Fruit fly (Drosophila melanogaster) whole organism, adult: ENCODE measurements around the gene CG9747.

ENCODE experiments used
- CG11617 ChIP-seq: fragments of 200-800 bp; sonication (Bioruptor generic); optimal IDR thresholded peaks from 2 replicates; lab custom pipeline; 2017; ENCODE audit warnings: mild to moderate bottlenecking, missing biosample characterization, missing genetic modification reagents, missing genetic modification characterization
- CG12768 ChIP-seq: fragments of 200-800 bp; sonication (Bioruptor generic); optimal IDR thresholded peaks from 2 replicates; lab custom pipeline; 2017; ENCODE audit warnings: missing biosample characterization, missing genetic modification characterization, mild to moderate bottlenecking, moderate library complexity, missing genetic modification reagents
- CG14711 ChIP-seq: fragments of 200-800 bp; sonication (Bioruptor generic); optimal IDR thresholded peaks from 2 replicates; lab custom pipeline; 2018; ENCODE audit warnings: missing biosample characterization, mild to moderate bottlenecking, missing genetic modification characterization, moderate library complexity
- CG1620 ChIP-seq: fragments of 200-800 bp; sonication (Bioruptor generic); optimal IDR thresholded peaks from 2 replicates; lab custom pipeline; 2016; ENCODE audit warnings: missing biosample characterization, missing genetic modification characterization
- CG33017 ChIP-seq: fragments of 200-800 bp; sonication (Bioruptor generic); optimal IDR thresholded peaks from 2 replicates; lab custom pipeline; 2018; ENCODE audit warnings: missing biosample characterization, mild to moderate bottlenecking, missing genetic modification characterization, moderate library complexity
- CG5204 ChIP-seq: fragments of 200-800 bp; sonication (Bioruptor generic); optimal IDR thresholded peaks from 2 replicates; lab custom pipeline; 2016; ENCODE audit warnings: missing biosample characterization, missing genetic modification characterization
- CG7045 ChIP-seq: fragments of 200-800 bp; sonication (Bioruptor generic); optimal IDR thresholded peaks from 2 replicates; lab custom pipeline; 2017; ENCODE audit warnings: missing biosample characterization, mild to moderate bottlenecking, missing genetic modification characterization
- CG7101 ChIP-seq: fragments of 200-800 bp; sonication (Bioruptor generic); optimal IDR thresholded peaks from 2 replicates; lab custom pipeline; 2018; ENCODE audit warnings: missing biosample characterization, mild to moderate bottlenecking, missing genetic modification characterization, moderate library complexity
- Clk ChIP-seq: fragments of 200-800 bp; sonication (Bioruptor generic); optimal IDR thresholded peaks from 2 replicates; lab custom pipeline; 2017; ENCODE audit warnings: missing biosample characterization, missing genetic modification characterization
- Crg-1 ChIP-seq: fragments of 200-800 bp; sonication (Bioruptor generic); optimal IDR thresholded peaks from 2 replicates; lab custom pipeline; 2016; ENCODE audit warnings: missing biosample characterization, missing genetic modification characterization
- Hr96 ChIP-seq: fragments of 200-800 bp; sonication (Bioruptor generic); optimal IDR thresholded peaks from 2 replicates; lab custom pipeline; 2016; ENCODE audit warnings: missing biosample characterization, missing genetic modification characterization
- Mnt ChIP-seq: fragments of 200-800 bp; sonication (Bioruptor generic); optimal IDR thresholded peaks from 2 replicates; lab custom pipeline; 2016; ENCODE audit warnings: missing biosample characterization, mild to moderate bottlenecking, missing genetic modification characterization
- bab1 ChIP-seq: fragments of 200-800 bp; sonication (Bioruptor generic); optimal IDR thresholded peaks from 3 replicates; lab custom pipeline; 2019; ENCODE audit warnings: missing biosample characterization, mild to moderate bottlenecking, missing genetic modification characterization, moderate library complexity
- cic ChIP-seq: fragments of 200-800 bp; sonication (Bioruptor generic); optimal IDR thresholded peaks from 2 replicates; lab custom pipeline; 2017; ENCODE audit warnings: missing biosample characterization, mild to moderate bottlenecking, missing genetic modification characterization, moderate library complexity
- cnc ChIP-seq, 2 experiments: fragments of >200 bp; optimal IDR thresholded peaks; 2 replicates each; lab custom pipeline; 2017
- kay ChIP-seq: fragments of 200-800 bp; sonication (Bioruptor generic); peaks from one replicate; lab custom pipeline; 2016; ENCODE audit warnings: missing biosample characterization, missing genetic modification characterization, borderline replicate concordance
- ovo ChIP-seq: fragments of 200-800 bp; sonication (Bioruptor generic); optimal IDR thresholded peaks from 2 replicates; lab custom pipeline; 2016; ENCODE audit warnings: missing biosample characterization, missing genetic modification characterization
- pad ChIP-seq: fragments of 200-800 bp; sonication (Bioruptor generic); optimal IDR thresholded peaks from 3 replicates; lab custom pipeline; 2017; ENCODE audit warnings: missing biosample characterization, missing genetic modification characterization, mild to moderate bottlenecking, moderate library complexity, missing genetic modification reagents
- tj ChIP-seq: fragments of 200-800 bp; sonication (Bioruptor generic); optimal IDR thresholded peaks from 3 replicates; lab custom pipeline; 2017; ENCODE audit warnings: missing biosample characterization, mild to moderate bottlenecking, missing genetic modification characterization, moderate library complexity
- toe ChIP-seq: fragments of 200-800 bp; sonication (Bioruptor generic); optimal IDR thresholded peaks from 2 replicates; lab custom pipeline; 2016; ENCODE audit warnings: missing biosample characterization, missing genetic modification characterization

CG9747 gene

DNA sequence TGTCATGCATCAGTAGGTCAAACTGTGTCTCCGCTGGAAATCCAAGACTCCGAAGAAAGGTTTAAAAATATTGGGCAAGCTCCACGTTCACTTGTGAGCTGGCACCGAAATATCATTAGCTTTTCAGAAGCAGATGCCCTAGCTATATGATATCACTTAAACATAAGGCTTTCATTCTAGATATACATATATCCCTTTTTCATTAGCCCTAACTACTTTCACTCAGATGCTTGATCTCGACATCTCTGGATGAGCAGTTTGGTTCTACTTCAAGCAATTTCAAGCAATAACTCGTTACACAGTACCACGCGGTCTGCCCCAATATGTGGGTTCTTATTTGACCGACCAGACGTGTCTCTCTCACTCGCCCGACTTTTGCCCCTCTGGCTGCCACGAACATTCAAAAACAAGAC is 416 bp upstream of the CG9747 start:
- TF ChIP-seq tj (GFP tag; lab: Kevin White, UChicago): peak; percentile 46
- no peak for TF ChIP-seq ovo
- no peak for TF ChIP-seq CG12768 (GFP tag; lab: Kevin White, UChicago)

DNA sequence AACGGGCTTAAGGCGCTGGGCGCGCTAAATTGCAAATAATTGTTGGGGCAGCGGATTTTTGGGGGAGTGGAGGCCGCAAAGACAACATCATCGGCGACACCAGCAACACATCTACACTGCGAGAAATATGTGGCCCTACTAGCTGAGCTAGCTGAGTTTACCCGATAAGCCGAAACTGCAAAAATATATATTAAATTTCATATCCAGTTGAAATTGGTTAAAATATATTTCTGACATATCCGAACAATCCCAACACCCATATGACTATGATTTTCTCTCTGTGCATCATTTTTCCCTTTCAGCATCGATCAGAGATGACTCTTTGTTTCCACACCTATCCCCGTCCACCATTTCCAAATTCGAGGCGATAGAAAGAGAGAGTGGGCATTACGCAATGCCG is 1.2 kb downstream of the CG9747 start:
- TF ChIP-seq CG12768 (GFP tag; lab: Kevin White, UChicago) (no peak), CG7045 (GFP tag; lab: Kevin White, UChicago) (no peak), bab1 (GFP tag; lab: Kevin White, UChicago) (no peak), CG33017 (no peak), CG14711 (tag; lab: Kevin White, UChicago) (no peak), Mnt (GFP tag; lab: Kevin White, UChicago) (no peak), CG11617 (GFP tag; lab: Kevin White, UChicago) (no peak), ovo (no peak), tj (GFP tag; lab: Kevin White, UChicago) (no peak), CG7101 (tag; lab: Kevin White, UChicago) (no peak), CG1620 (no peak), toe (GFP tag; lab: Kevin White, UChicago) (no peak), pad (GFP tag; lab: Kevin White, UChicago) (no peak), Clk (GFP tag; lab: Kevin White, UChicago) (no peak)

DNA sequence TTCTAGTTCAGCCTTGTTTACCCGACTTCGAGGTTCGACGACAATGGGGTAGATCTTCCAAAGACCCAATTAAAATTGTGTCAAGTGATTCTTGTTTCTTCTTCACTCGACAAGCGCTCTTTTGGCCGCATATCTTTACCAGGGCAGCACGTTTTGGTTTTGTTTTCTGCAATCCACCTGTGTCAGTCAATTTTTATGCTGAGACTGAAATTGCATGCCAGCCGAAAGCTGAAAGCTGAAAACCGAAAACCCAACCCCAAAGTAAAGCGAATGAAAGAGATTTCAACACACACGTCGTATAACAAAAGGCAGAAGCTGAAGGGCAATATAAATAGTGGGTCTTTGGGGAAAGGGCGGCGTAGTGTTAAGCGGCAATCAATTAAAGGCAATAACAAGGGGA is 1.7 kb downstream of the CG9747 start:
- TF ChIP-seq tj (GFP tag; lab: Kevin White, UChicago) (peak; percentile 99), CG11617 (GFP tag; lab: Kevin White, UChicago) (no peak)

DNA sequence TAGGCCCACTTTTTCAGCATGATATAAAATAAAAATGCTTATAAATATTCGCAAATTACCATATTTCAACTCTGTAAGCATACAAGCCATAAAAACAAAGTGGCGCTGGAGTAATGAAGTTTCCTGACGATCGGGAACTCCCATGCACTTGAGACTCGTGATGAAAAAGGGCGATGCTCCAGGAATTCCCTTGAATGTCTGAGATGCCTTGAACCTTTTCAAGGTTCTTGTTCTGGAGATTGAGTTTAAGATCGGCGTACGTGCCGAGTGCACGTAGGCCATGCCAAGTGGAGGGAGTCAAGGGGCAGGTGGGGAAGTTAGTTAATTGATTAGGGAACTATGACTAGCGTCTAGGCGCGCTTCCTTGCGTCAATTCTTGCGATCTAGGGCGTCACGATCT is 7.2 kb downstream of the CG9747 start:
- TF ChIP-seq Hr96 (GFP tag; lab: Kevin White, UChicago) (no peak), bab1 (GFP tag; lab: Kevin White, UChicago) (no peak), ovo (no peak), CG7101 (tag; lab: Kevin White, UChicago) (no peak), CG12768 (GFP tag; lab: Kevin White, UChicago) (no peak), Clk (GFP tag; lab: Kevin White, UChicago) (no peak), CG7045 (GFP tag; lab: Kevin White, UChicago) (no peak), CG11617 (GFP tag; lab: Kevin White, UChicago) (no peak), pad (GFP tag; lab: Kevin White, UChicago) (no peak), CG14711 (tag; lab: Kevin White, UChicago) (no peak), toe (GFP tag; lab: Kevin White, UChicago) (no peak), cnc (optimal IDR thresholded peaks at IDR 0.05; lab: Kevin White, UChicago) (no peak), CG33017 (no peak), tj (GFP tag; lab: Kevin White, UChicago) (no peak), CG5204 (GFP tag; lab: Kevin White, UChicago) (no peak), Crg-1 (no peak), Mnt (GFP tag; lab: Kevin White, UChicago) (no peak), CG1620 (no peak)

DNA sequence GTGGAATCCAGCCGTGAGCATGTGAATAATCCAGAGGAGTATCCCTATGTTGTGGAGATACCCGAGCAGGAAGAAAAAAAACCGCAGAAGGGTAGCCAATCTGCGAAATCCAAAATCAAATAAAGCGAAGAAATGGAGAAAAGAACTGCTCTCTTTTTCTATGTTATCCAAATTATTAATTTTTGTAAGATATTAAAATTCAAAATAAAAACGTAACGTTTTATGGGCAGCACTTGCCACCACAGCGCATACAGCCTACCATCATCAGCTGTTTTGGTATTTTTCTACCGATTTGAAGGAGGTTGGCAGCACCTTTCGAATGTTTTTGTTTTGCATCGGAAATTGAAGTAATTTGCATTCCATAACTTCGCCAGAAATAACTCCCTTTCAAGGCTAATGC is 11.1 kb downstream of the CG9747 start, which contains the start of gene Bet5:
Gene Bet5 (plus strand): TSS at position 299 of the 400 bp plus-strand sequence.
- no peak for TF ChIP-seq ovo
- no peak for TF ChIP-seq CG11617 (GFP tag; lab: Kevin White, UChicago)
- TF ChIP-seq cic (GFP tag; lab: Kevin White, UChicago): no peak
- TF ChIP-seq Crg-1: no peak
- TF ChIP-seq CG7045 (GFP tag; lab: Kevin White, UChicago): no peak
- no peak for TF ChIP-seq CG14711 (tag; lab: Kevin White, UChicago)
- TF ChIP-seq Mnt (GFP tag; lab: Kevin White, UChicago): no peak
- no peak for TF ChIP-seq tj (GFP tag; lab: Kevin White, UChicago)
- TF ChIP-seq Hr96 (GFP tag; lab: Kevin White, UChicago): no peak
- no peak for TF ChIP-seq CG7101 (tag; lab: Kevin White, UChicago)
- no peak for TF ChIP-seq CG33017
- TF ChIP-seq toe (GFP tag; lab: Kevin White, UChicago): no peak
- TF ChIP-seq cnc (optimal IDR thresholded peaks at IDR 0.05; lab: Kevin White, UChicago): no peak
- no peak for TF ChIP-seq CG1620

DNA sequence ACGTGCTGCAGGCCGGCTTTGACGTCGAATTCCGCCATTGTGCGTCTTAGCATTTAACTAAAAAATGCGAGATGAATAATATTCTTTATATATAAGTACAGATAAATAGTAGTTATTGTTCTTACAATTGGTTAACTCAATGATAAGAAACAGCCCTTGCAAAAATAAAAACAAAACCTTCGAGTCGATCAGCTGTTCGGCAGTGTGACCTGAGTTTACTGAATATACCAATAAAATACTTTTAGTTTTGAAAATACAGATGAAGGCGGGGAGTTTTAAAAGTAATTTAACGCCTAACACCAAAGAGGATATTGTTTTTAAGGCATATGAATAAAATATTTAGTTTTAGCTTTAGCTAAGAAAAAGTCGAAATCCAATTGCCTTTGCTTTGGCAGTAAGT is 13.6 kb downstream of the CG9747 start, which contains the start of the genes CG1983 and CG15530:
Gene CG1983 (minus strand): TSS at position 207 of the 400 bp plus-strand sequence.
Gene CG15530 (plus strand): TSS at position 384 of the 400 bp plus-strand sequence.
- TF ChIP-seq kay: peak; percentile 82
- no peak for TF ChIP-seq pad (GFP tag; lab: Kevin White, UChicago)
- no peak for TF ChIP-seq Mnt (GFP tag; lab: Kevin White, UChicago)

DNA sequence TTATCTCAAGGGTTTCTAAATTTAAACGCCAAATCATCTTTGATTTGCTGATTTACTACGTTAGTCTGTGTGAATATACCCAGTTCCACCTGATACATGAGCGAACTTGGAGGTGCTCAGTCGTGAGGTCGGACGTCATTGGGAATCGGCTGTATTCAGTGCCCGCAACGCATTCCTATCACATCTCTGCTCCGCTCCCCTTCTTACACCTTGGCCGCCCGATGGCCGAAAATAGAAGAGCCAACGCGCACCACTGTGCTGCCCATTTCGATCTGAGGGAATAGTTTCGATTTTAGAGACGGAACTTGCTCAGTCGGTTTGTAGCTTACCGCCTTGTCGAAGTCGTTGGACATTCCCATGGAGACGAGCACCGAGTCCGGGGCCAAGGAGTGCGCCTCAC is 14.7 kb downstream of the CG9747 start:
- TF ChIP-seq cic (GFP tag; lab: Kevin White, UChicago) (no peak), ovo (no peak), CG11617 (GFP tag; lab: Kevin White, UChicago) (no peak), CG7045 (GFP tag; lab: Kevin White, UChicago) (no peak), CG1620 (no peak), Clk (GFP tag; lab: Kevin White, UChicago) (no peak), Crg-1 (no peak), CG7101 (tag; lab: Kevin White, UChicago) (no peak), CG33017 (no peak), cnc (optimal IDR thresholded peaks at IDR 0.05; lab: Kevin White, UChicago) (no peak), Hr96 (GFP tag; lab: Kevin White, UChicago) (no peak), Mnt (GFP tag; lab: Kevin White, UChicago) (no peak), tj (GFP tag; lab: Kevin White, UChicago) (no peak), toe (GFP tag; lab: Kevin White, UChicago) (no peak), bab1 (GFP tag; lab: Kevin White, UChicago) (no peak), pad (GFP tag; lab: Kevin White, UChicago) (no peak), CG5204 (GFP tag; lab: Kevin White, UChicago) (no peak), CG12768 (GFP tag; lab: Kevin White, UChicago) (no peak), CG14711 (tag; lab: Kevin White, UChicago) (no peak)
